Fruit fly (Drosophila melanogaster): ENCODE data around the gene CG10979.

DNA sequence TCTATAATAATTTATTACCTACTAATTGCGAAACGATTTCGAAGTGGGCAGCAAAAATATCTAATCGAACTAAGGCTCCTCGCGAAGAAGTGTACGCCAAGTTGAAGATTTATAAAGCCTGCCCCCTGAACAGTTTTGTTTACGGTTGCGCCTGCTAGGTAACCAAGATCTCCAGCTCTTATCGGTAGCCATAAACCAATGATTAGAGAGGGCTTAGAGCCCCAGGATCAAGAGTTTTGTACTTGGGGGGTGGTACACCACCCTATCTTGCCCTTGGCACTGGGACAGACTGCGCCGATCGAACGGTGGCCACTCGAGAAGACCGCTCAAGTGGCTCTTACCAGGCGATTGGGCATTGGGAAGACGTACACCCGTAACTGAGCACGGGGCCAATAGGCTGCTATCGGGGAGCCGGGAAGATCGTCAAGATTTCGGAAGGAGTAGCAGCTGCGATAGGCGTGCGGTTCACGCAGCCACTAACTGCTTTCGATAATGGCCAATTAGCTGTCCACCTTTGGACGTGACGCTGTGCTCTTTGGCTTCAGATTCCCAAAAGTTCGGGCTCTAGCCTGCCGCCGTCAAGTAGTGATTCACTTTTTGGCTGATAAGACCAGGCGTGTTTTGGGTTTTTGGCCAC, 38.0 kb downstream of the CG10979 start:
- TF ChIP-seq CG8478 (optimal IDR thresholded peaks at IDR 0.05), result no peak
- TF ChIP-seq CTCF (optimal IDR thresholded peaks at IDR 0.05), result no peak

All from S2 (cell line).